Fruit fly (Drosophila melanogaster): ENCODE results near the gene CG3330.

CG3330 gene

dm6 chr3R:27330782-27331181 lies at the start of gene CG3330:
Gene CG3330 (minus strand): TSS chr3R:27330882.
- no peak for TF ChIP-seq CTCF (optimal IDR thresholded peaks at IDR 0.05)
- no peak for TF ChIP-seq CG8478 (optimal IDR thresholded peaks at IDR 0.05)

- TF ChIP-seq CG8478 (optimal IDR thresholded peaks at IDR 0.05) (no peak), CTCF (optimal IDR thresholded peaks at IDR 0.05) (no peak)
Measured at dm6 chr3R:27368617-27369016, 37.9 kb upstream of the CG3330 start, which contains the start of gene CG46335. Gene CG46335 (minus strand): TSS chr3R:27368717.

dm6 chr3R:27340322-27340721 lies 9.6 kb upstream of the CG3330 start, which contains the start of gene CG42534:
Gene CG42534 (plus strand): TSS chr3R:27340622.
- TF ChIP-seq CTCF (optimal IDR thresholded peaks at IDR 0.05): no peak
- TF ChIP-seq CG8478 (optimal IDR thresholded peaks at IDR 0.05): no peak

dm6 chr3R:27322225-27322624 lies 8.5 kb downstream of the CG3330 start, which contains the start of gene CG3339:
Gene CG3339 (minus strand): TSS chr3R:27322325.
- no peak for TF ChIP-seq CG8478 (optimal IDR thresholded peaks at IDR 0.05)
- TF ChIP-seq CTCF (optimal IDR thresholded peaks at IDR 0.05): no peak

- no peak for TF ChIP-seq CTCF (optimal IDR thresholded peaks at IDR 0.05)
Measured at dm6 chr3R:27294113-27294512, 36.6 kb downstream of the CG3330 start.

dm6 chr3R:27293065-27293464 lies 37.6 kb downstream of the CG3330 start:
- TF ChIP-seq CG8478 (optimal IDR thresholded peaks at IDR 0.05) (no peak), CTCF (optimal IDR thresholded peaks at IDR 0.05) (no peak)

- TF ChIP-seq CTCF (optimal IDR thresholded peaks at IDR 0.05): no peak
- no peak for TF ChIP-seq CG8478 (optimal IDR thresholded peaks at IDR 0.05)
Measured at dm6 chr3R:27292159-27292880, 38.4 kb downstream of the CG3330 start, which contains the start of gene CG3348. Gene CG3348 (minus strand): TSS chr3R:27292209.

- TF ChIP-seq CG8478 (optimal IDR thresholded peaks at IDR 0.05) (no peak), CTCF (optimal IDR thresholded peaks at IDR 0.05) (no peak)
Measured at dm6 chr3R:27289638-27290037, 41.0 kb downstream of the CG3330 start.

dm6 chr3R:27288202-27289135 lies 42.2 kb downstream of the CG3330 start, which contains the start of the genes bigmax and Hmu:
Gene bigmax (minus strand): TSS chr3R:27288526.
Gene Hmu (plus strand): TSS chr3R:27288769.
- TF ChIP-seq CTCF (optimal IDR thresholded peaks at IDR 0.05): peak in 1 of 2 experiments; percentile 7
- no peak for TF ChIP-seq CG8478 (optimal IDR thresholded peaks at IDR 0.05)

- TF ChIP-seq CG8478 (optimal IDR thresholded peaks at IDR 0.05) (no peak), CTCF (optimal IDR thresholded peaks at IDR 0.05) (no peak)
Measured at dm6 chr3R:27283645-27284044, 47.0 kb downstream of the CG3330 start, which contains the start of gene CG3368. Gene CG3368 (plus strand): TSS chr3R:27283780.

dm6 chr3R:27282286-27282685 lies 48.4 kb downstream of the CG3330 start, which contains the start of gene mrt:
Gene mrt (minus strand): TSS chr3R:27282661.
- no peak for TF ChIP-seq CTCF (optimal IDR thresholded peaks at IDR 0.05)
- TF ChIP-seq CG8478 (optimal IDR thresholded peaks at IDR 0.05): no peak

dm6 chr3R:27281811-27282131 lies 48.9 kb downstream of the CG3330 start:
- TF ChIP-seq CG8478 (optimal IDR thresholded peaks at IDR 0.05) (no peak), CTCF (optimal IDR thresholded peaks at IDR 0.05) (peak in 1 of 2 experiments; percentile 16)

- TF ChIP-seq CG8478 (optimal IDR thresholded peaks at IDR 0.05) (no peak), CTCF (optimal IDR thresholded peaks at IDR 0.05) (peak; percentile 3 to 15)
Measured at dm6 chr3R:27281022-27281810, 49.5 kb downstream of the CG3330 start.

All from S2 (cell line).